Fruit fly (Drosophila melanogaster) Kc167 (cell line): Measurements from ENCODE around the gene Sema1a.

Source experiments
- Myc ChIP-seq: fragments of >200 bp; optimal IDR thresholded peaks from 2 replicates; lab custom pipeline; 2017; ENCODE audit warnings: missing external identifiers
- Sin3A ChIP-seq: fragments of >200 bp; optimal IDR thresholded peaks from 2 replicates; lab custom pipeline; 2018; ENCODE audit warnings: missing external identifiers
- h ChIP-seq: fragments of >200 bp; optimal IDR thresholded peaks from 3 replicates; lab custom pipeline; 2018; ENCODE audit warnings: missing external identifiers
- insv ChIP-seq: fragments of >200 bp; optimal IDR thresholded peaks from 3 replicates; lab custom pipeline; 2018; ENCODE audit warnings: missing external identifiers
- psq ChIP-seq: fragments of >200 bp; optimal IDR thresholded peaks from 2 replicates; lab custom pipeline; 2017; ENCODE audit warnings: missing external identifiers
- ttk ChIP-seq: sonication (Bioruptor generic); optimal IDR thresholded peaks from 2 replicates; lab custom pipeline; 2017; ENCODE audit warnings: missing external identifiers

Sema1a gene

dm6 chr2L:8709078-8709399 is 167.1 kb downstream of the Sema1a start:
- TF ChIP-seq psq = no peak
- TF ChIP-seq h (lab: Kevin White, UChicago) = no peak
- TF ChIP-seq Sin3A (lab: Kevin White, UChicago) = no peak
- TF ChIP-seq ttk (lab: Kevin White, UChicago) = no peak
- TF ChIP-seq insv (lab: Kevin White, UChicago) = no peak
- no peak for TF ChIP-seq Myc (lab: Kevin White, UChicago)

- TF ChIP-seq Myc (lab: Kevin White, UChicago) = no peak
- TF ChIP-seq psq = no peak
- TF ChIP-seq h (lab: Kevin White, UChicago) = no peak
- TF ChIP-seq Sin3A (lab: Kevin White, UChicago) = no peak
- no peak for TF ChIP-seq ttk (lab: Kevin White, UChicago)
- no peak for TF ChIP-seq insv (lab: Kevin White, UChicago)
Observed at dm6 chr2L:8709413-8709812, 167.5 kb downstream of the Sema1a start, which contains the start of gene Hnf4. Gene Hnf4 (minus strand): TSS chr2L:8709611.

dm6 chr2L:8714513-8714912 is 172.6 kb downstream of the Sema1a start:
- TF ChIP-seq insv (lab: Kevin White, UChicago) (no peak), Myc (lab: Kevin White, UChicago) (no peak), h (lab: Kevin White, UChicago) (no peak), ttk (lab: Kevin White, UChicago) (no peak), psq (no peak), Sin3A (lab: Kevin White, UChicago) (no peak)

- TF ChIP-seq insv (lab: Kevin White, UChicago) (no peak), h (lab: Kevin White, UChicago) (no peak), Myc (lab: Kevin White, UChicago) (no peak), ttk (lab: Kevin White, UChicago) (no peak), psq (no peak)
Observed at dm6 chr2L:8715454-8715853, 173.5 kb downstream of the Sema1a start.

- TF ChIP-seq Sin3A (lab: Kevin White, UChicago) (no peak), Myc (lab: Kevin White, UChicago) (no peak), h (lab: Kevin White, UChicago) (no peak), insv (lab: Kevin White, UChicago) (no peak), ttk (lab: Kevin White, UChicago) (no peak), psq (no peak)
Observed at dm6 chr2L:8716383-8716782, 174.4 kb downstream of the Sema1a start.

- TF ChIP-seq Myc (lab: Kevin White, UChicago) (no peak), insv (lab: Kevin White, UChicago) (no peak), ttk (lab: Kevin White, UChicago) (no peak), psq (no peak), Sin3A (lab: Kevin White, UChicago) (no peak), h (lab: Kevin White, UChicago) (no peak)
Observed at dm6 chr2L:8717618-8718336, 175.8 kb downstream of the Sema1a start.

- TF ChIP-seq h (lab: Kevin White, UChicago) (no peak), psq (no peak), ttk (lab: Kevin White, UChicago) (no peak), Myc (lab: Kevin White, UChicago) (no peak), insv (lab: Kevin White, UChicago) (no peak), Sin3A (lab: Kevin White, UChicago) (no peak)
Observed at dm6 chr2L:8719757-8720156, 177.8 kb downstream of the Sema1a start.

- TF ChIP-seq ttk (lab: Kevin White, UChicago) (no peak), Sin3A (lab: Kevin White, UChicago) (no peak), h (lab: Kevin White, UChicago) (no peak), psq (no peak), insv (lab: Kevin White, UChicago) (no peak), Myc (lab: Kevin White, UChicago) (no peak)
Observed at dm6 chr2L:8721028-8721427, 179.1 kb downstream of the Sema1a start.
